Fruit fly (Drosophila melanogaster): Measurements from ENCODE around the gene Taf10b.

Taf10b gene

dm6 chr2L:2752460-2753411 is 14.9 kb downstream of the Taf10b start, which contains the start of gene Pgk (continued):
- TF ChIP-seq ewg (GFP tag; optimal IDR thresholded peaks at IDR 0.05) (peak; percentile 87), Bteb2 (GFP tag; optimal IDR thresholded peaks at IDR 0.05) (peak; percentile 39), peb (GFP tag; IDR thresholded peaks at IDR 0.05) (no peak), ab (GFP tag; optimal IDR thresholded peaks at IDR 0.05) (no peak), D19B (GFP tag; optimal IDR thresholded peaks at IDR 0.05) (no peak), CG31365 (tag; optimal IDR thresholded peaks at IDR 0.05) (peak; percentile 58), ash1 (GFP tag; optimal IDR thresholded peaks at IDR 0.05) (no peak), zf30C (GFP tag; optimal IDR thresholded peaks at IDR 0.05) (peak; percentile 100), CG12769 (tag; optimal IDR thresholded peaks at IDR 0.05) (peak; percentile 83), fd64A (GFP tag; optimal IDR thresholded peaks at IDR 0.05) (no peak), Spps (tag; optimal IDR thresholded peaks at IDR 0.05) (peak; percentile 25), croc (GFP tag; conservative IDR thresholded peaks at IDR 0.05) (no peak), hbn (GFP tag; IDR thresholded peaks at IDR 0.05; ENCODE audit: partially characterized antibody) (no peak), CG42726 (GFP tag; IDR thresholded peaks at IDR 0.05; ENCODE audit: partially characterized antibody) (no peak), Hr51 (GFP tag; optimal IDR thresholded peaks at IDR 0.05) (peak; percentile 53 to 62), schlank (tag; optimal IDR thresholded peaks at IDR 0.05) (no peak), Xbp1 (GFP tag; optimal IDR thresholded peaks at IDR 0.05) (peak; percentile 30), CG12391 (tag; optimal IDR thresholded peaks at IDR 0.05) (peak; percentile 61), lilli (GFP tag; optimal IDR thresholded peaks at IDR 0.05) (peak; percentile 73), CG7271 (tag; optimal IDR thresholded peaks at IDR 0.05) (no peak), CG15479 (GFP tag; optimal IDR thresholded peaks at IDR 0.05) (peak; percentile 98), CG15696 (tag; optimal IDR thresholded peaks at IDR 0.05) (no peak), CG4404 (GFP tag; IDR thresholded peaks at IDR 0.05) (no peak), MTF-1 (GFP tag; optimal IDR thresholded peaks at IDR 0.05; ENCODE audit: borderline replicate concordance) (peak; percentile 54), Mad (GFP tag; optimal IDR thresholded peaks at IDR 0.05) (no peak), slp2 (GFP tag; optimal IDR thresholded peaks at IDR 0.05) (no peak), CG17186 (GFP tag; optimal IDR thresholded peaks at IDR 0.05) (peak; percentile 93), vnd (GFP tag; IDR thresholded peaks at IDR 0.05; ENCODE audit: partially characterized antibody) (no peak), nom (GFP tag; optimal IDR thresholded peaks at IDR 0.05) (peak; percentile 92), Mes4 (GFP tag; optimal IDR thresholded peaks at IDR 0.05) (peak; percentile 50), CG8944 (GFP tag; optimal IDR thresholded peaks at IDR 0.05) (peak; percentile 17), CG15269 (tag; optimal IDR thresholded peaks at IDR 0.05) (peak; percentile 56), CG33557 (GFP tag; optimal IDR thresholded peaks at IDR 0.05) (peak; percentile 75), exex (tag; optimal IDR thresholded peaks at IDR 0.05) (peak; percentile 65), Hr78 (GFP tag; optimal IDR thresholded peaks at IDR 0.05) (no peak), pb (GFP tag; optimal IDR thresholded peaks at IDR 0.05) (peak; percentile 1), Xrp1 (GFP tag; IDR thresholded peaks at IDR 0.05) (no peak), C15 (GFP tag; IDR thresholded peaks at IDR 0.05) (no peak), CG13287 (GFP tag; IDR thresholded peaks at IDR 0.05; ENCODE audit: partially characterized antibody) (no peak), CG1233 (GFP tag; optimal IDR thresholded peaks at IDR 0.05) (peak; percentile 19), Dfd (GFP tag; optimal IDR thresholded peaks at IDR 0.05) (no peak), CG2712 (tag; optimal IDR thresholded peaks at IDR 0.05) (peak; percentile 39), CG6683 (GFP tag; optimal IDR thresholded peaks at IDR 0.05) (no peak), bab2 (GFP tag; optimal IDR thresholded peaks at IDR 0.05) (no peak), sisA (GFP tag; IDR thresholded peaks at IDR 0.05) (no peak), Fer2 (tag; optimal IDR thresholded peaks at IDR 0.05) (no peak), bsh (GFP tag; optimal IDR thresholded peaks at IDR 0.05) (peak; percentile 40 to 75)

All from whole organism, embryonic.